Worm (Caenorhabditis elegans) whole organism, L4/young adult: Measurements from ENCODE around the gene ZK1320.5.

Source experiments
- W03F9.2 ChIP-seq: fragments of 150-350 bp; optimal IDR thresholded peaks from 2 replicates; lab custom pipeline; 2014; ENCODE audit warnings: missing biosample characterization, missing genetic modification characterization
- dao-5 ChIP-seq: sonication (generic microtip); optimal IDR thresholded peaks from 2 replicates; lab custom pipeline; 2016; ENCODE audit warnings: missing genotype, missing genetic modification characterization, moderate library complexity, missing compliant biosample characterization
- him-1 ChIP-seq: sonication (generic microtip); optimal IDR thresholded peaks from 2 replicates; lab custom pipeline; 2016; ENCODE audit warnings: missing genotype, missing genetic modification reagents, missing genetic modification characterization, missing compliant biosample characterization

ce11 chrII:9646122-9646555 is 19.3 kb downstream of the ZK1320.5 start:
- TF ChIP-seq dao-5 (no peak), him-1 (no peak), W03F9.2 (tag; lab: Kevin White, UChicago) (no peak)
